Worm (Caenorhabditis elegans) whole organism, late embryonic: ENCODE data around the gene K03B8.14.
"Not testable (repeated sequence)": the region's sequence is repeated elsewhere in the genome, so short reads cannot be mapped to it uniquely, and the experiment has no call there.

Experiments used
- ahr-1 ChIP-seq: sonication (generic microtip); optimal IDR thresholded peaks from 2 replicates; lab custom pipeline; 2016; ENCODE audit warnings: missing genetic modification characterization, missing compliant biosample characterization
- ceh-24 ChIP-seq: sonication (generic microtip); optimal IDR thresholded peaks from 2 replicates; lab custom pipeline; 2016; ENCODE audit warnings: mild to moderate bottlenecking, missing genetic modification characterization, missing compliant biosample characterization
- madf-2 ChIP-seq: sonication (generic microtip); optimal IDR thresholded peaks from 2 replicates; lab custom pipeline; 2017; ENCODE audit warnings: missing genetic modification characterization, missing compliant biosample characterization
- nfya-1 ChIP-seq: sonication (generic microtip); optimal IDR thresholded peaks from 2 replicates; lab custom pipeline; 2017; ENCODE audit warnings: missing genetic modification characterization, mild to moderate bottlenecking, missing compliant biosample characterization, antibody characterized with exemption, moderate library complexity
- npax-4 ChIP-seq: sonication (generic microtip); optimal IDR thresholded peaks from 2 replicates; lab custom pipeline; 2016; ENCODE audit warnings: missing genetic modification characterization, missing compliant biosample characterization
- pha-4 ChIP-seq: fragments of 150-350 bp; optimal IDR thresholded peaks from 2 replicates; lab custom pipeline; 2018; ENCODE audit warnings: missing biosample characterization, missing genetic modification reagents, missing genetic modification characterization
- syd-9 ChIP-seq: sonication (generic microtip); optimal IDR thresholded peaks from 2 replicates; lab custom pipeline; 2016; ENCODE audit warnings: mild to moderate bottlenecking, missing genetic modification characterization, moderate library complexity, missing compliant biosample characterization
- unc-42 ChIP-seq: sonication (generic microtip); optimal IDR thresholded peaks from 2 replicates; lab custom pipeline; 2016; ENCODE audit warnings: missing genotype, missing genetic modification characterization, missing compliant biosample characterization

- TF ChIP-seq syd-9 (tag; lab: Kevin White, UChicago); unc-42; madf-2; nfya-1 (tag; lab: Kevin White, UChicago); ahr-1 (tag; lab: Kevin White, UChicago); npax-4 (tag; lab: Kevin White, UChicago); pha-4 (tag; lab: Kevin White, UChicago); ceh-24: not testable (repeated sequence)
Observed at ce11 chrV:11395024-11395423, 4.7 kb downstream of the K03B8.14 start, which contains the start of gene K03B8.4.
